Worm (Caenorhabditis elegans) whole organism, young adult: ENCODE data around the gene folr-1.
A peak's percentile ranks its signal among the peaks of the same experiment; 100 is the strongest.

Source experiments
- B0019.2 ChIP-seq: fragments of 200-800 bp; sonication (Bioruptor generic); conservative IDR thresholded peaks from 2 replicates; pipeline ENCODE4 v1.3.6; 2022; ENCODE audit warnings: missing genetic modification reagents, missing genetic modification characterization, missing compliant biosample characterization
- B0035.1 ChIP-seq: sonication (generic microtip); optimal IDR thresholded peaks from 2 replicates; lab custom pipeline; 2016; ENCODE audit warnings: missing genetic modification characterization, mild to moderate bottlenecking, missing compliant biosample characterization, missing genotype, missing genetic modification reagents
- B0336.3 ChIP-seq: fragments of 200-800 bp; sonication (Bioruptor generic); IDR thresholded peaks from 2 replicates; pipeline ENCODE4 v1.3.6; 2022; ENCODE audit warnings: missing genetic modification characterization, missing compliant biosample characterization
- C06A6.2 ChIP-seq: fragments of 200-800 bp; sonication (Bioruptor generic); conservative IDR thresholded peaks from 2 replicates; pipeline ENCODE4 v1.3.6; 2022; ENCODE audit warnings: missing genetic modification characterization, missing compliant biosample characterization
- C17E4.6 ChIP-seq: fragments of 200-800 bp; sonication (Bioruptor generic); IDR thresholded peaks from 2 replicates; pipeline ENCODE4 v1.3.6; 2022; ENCODE audit warnings: missing genetic modification reagents, missing genetic modification characterization, missing compliant biosample characterization
- F39B2.1 ChIP-seq: fragments of 200-800 bp; sonication (Bioruptor generic); IDR thresholded peaks from 2 replicates; pipeline ENCODE4 v1.3.6; 2022; ENCODE audit warnings: missing genetic modification reagents, missing genetic modification characterization, missing compliant biosample characterization
- F55B11.4 ChIP-seq: sonication (generic microtip); optimal IDR thresholded peaks from 2 replicates; lab custom pipeline; 2016; ENCODE audit warnings: missing compliant biosample characterization, missing genetic modification characterization, borderline replicate concordance; ENCODE audit not compliant: insufficient read depth
- K12H6.12 ChIP-seq: fragments of 200-800 bp; sonication (Bioruptor generic); optimal IDR thresholded peaks from 2 replicates; lab custom pipeline; 2018; ENCODE audit warnings: mild to moderate bottlenecking, missing genetic modification characterization, missing compliant biosample characterization
- Y53F4B.3 ChIP-seq: fragments of 200-800 bp; sonication (Bioruptor generic); IDR thresholded peaks from 2 replicates; pipeline ENCODE4 v1.3.6; 2022; ENCODE audit warnings: missing genetic modification reagents, missing genetic modification characterization, missing compliant biosample characterization
- Y95B8A.8 ChIP-seq: fragments of 200-800 bp; sonication (Bioruptor generic); IDR thresholded peaks from 2 replicates; pipeline ENCODE4 v1.3.6; 2022; ENCODE audit warnings: missing genetic modification reagents, missing genetic modification characterization, missing compliant biosample characterization
- ZK185.1 ChIP-seq: sonication (generic microtip); optimal IDR thresholded peaks from 2 replicates; lab custom pipeline; 2016; ENCODE audit warnings: mild to moderate bottlenecking, missing genetic modification characterization, missing compliant biosample characterization; ENCODE audit not compliant: poor library complexity, severe bottlenecking
- attf-3 ChIP-seq: fragments of 200-800 bp; sonication (Bioruptor generic); conservative IDR thresholded peaks from 2 replicates; pipeline ENCODE4 v1.3.6; 2022; ENCODE audit warnings: missing genetic modification reagents, missing genetic modification characterization, missing compliant biosample characterization
- attf-5 ChIP-seq: fragments of 200-800 bp; sonication (Bioruptor generic); optimal IDR thresholded peaks from 2 replicates; lab custom pipeline; 2018; ENCODE audit warnings: mild to moderate bottlenecking, missing genetic modification characterization, missing compliant biosample characterization
- cebp-1 ChIP-seq, 2 experiments: fragments of 200-800 bp in 1 of 2; sonication (Bioruptor generic) in 1 of 2; sonication (generic microtip) in 1 of 2; IDR thresholded peaks in 1 of 2; optimal IDR thresholded peaks in 1 of 2; 2 replicates each; pipeline versions ENCODE4 v1.3.6 to Lab custom; 2017 to 2022; ENCODE audit warnings: missing compliant biosample characterization in 2 of 2, missing genetic modification characterization in 2 of 2, mild to moderate bottlenecking in 1 of 2, missing genetic modification reagents in 1 of 2, moderate library complexity in 1 of 2
- cebp-2 ChIP-seq: fragments of 200-800 bp; sonication (Bioruptor generic); IDR thresholded peaks from 2 replicates; pipeline ENCODE4 v1.3.6; 2022; ENCODE audit warnings: missing genetic modification characterization, missing compliant biosample characterization
- ceh-79 ChIP-seq: sonication (generic microtip); optimal IDR thresholded peaks from 2 replicates; lab custom pipeline; 2017; ENCODE audit warnings: mild to moderate bottlenecking, missing genetic modification characterization, missing compliant biosample characterization
- egl-44 ChIP-seq: fragments of 200-800 bp; sonication (Bioruptor generic); IDR thresholded peaks from 2 replicates; pipeline ENCODE4 v1.3.6; 2022; ENCODE audit warnings: missing genetic modification reagents, missing genetic modification characterization, missing compliant biosample characterization
- gei-17 ChIP-seq: fragments of 200-800 bp; sonication (Bioruptor generic); optimal IDR thresholded peaks from 2 replicates; lab custom pipeline; 2018; ENCODE audit warnings: mild to moderate bottlenecking, missing genetic modification characterization, missing compliant biosample characterization
- hlh-26 ChIP-seq: fragments of 200-800 bp; sonication (Bioruptor generic); conservative IDR thresholded peaks from 2 replicates; pipeline ENCODE4 v1.3.6; 2022; ENCODE audit warnings: missing genetic modification reagents, missing genetic modification characterization, missing compliant biosample characterization
- hmg-1.2 ChIP-seq: fragments of 200-800 bp; sonication (Bioruptor generic); IDR thresholded peaks from 2 replicates; pipeline ENCODE4 v1.3.6; 2022; ENCODE audit warnings: missing genetic modification reagents, missing genetic modification characterization, missing compliant biosample characterization
- let-526 ChIP-seq: fragments of 200-800 bp; sonication (Bioruptor generic); IDR thresholded peaks from 2 replicates; pipeline ENCODE4 v1.3.6; 2022; ENCODE audit warnings: missing genetic modification reagents, missing genetic modification characterization, missing compliant biosample characterization
- madf-6 ChIP-seq: fragments of 200-800 bp; sonication (Bioruptor generic); IDR thresholded peaks from 2 replicates; pipeline ENCODE4 v1.3.6; 2022; ENCODE audit warnings: missing genetic modification reagents, missing genetic modification characterization, missing compliant biosample characterization
- mel-28 ChIP-seq: sonication (generic microtip); optimal IDR thresholded peaks from 2 replicates; lab custom pipeline; 2016; ENCODE audit warnings: borderline replicate concordance, mild to moderate bottlenecking, missing genetic modification characterization, missing compliant biosample characterization
- nfyb-1 ChIP-seq: fragments of 200-800 bp; sonication (Bioruptor generic); IDR thresholded peaks from 2 replicates; pipeline ENCODE4 v1.3.6; 2022; ENCODE audit warnings: missing genetic modification reagents, missing genetic modification characterization, missing compliant biosample characterization
- nhr-80 ChIP-seq: sonication (generic microtip); optimal IDR thresholded peaks from 2 replicates; lab custom pipeline; 2016; ENCODE audit warnings: missing genetic modification characterization, missing compliant biosample characterization
- pbrm-1 ChIP-seq: fragments of 200-800 bp; sonication (Bioruptor generic); IDR thresholded peaks from 2 replicates; pipeline ENCODE4 v1.3.6; 2022; ENCODE audit warnings: missing genetic modification reagents, missing genetic modification characterization, missing compliant biosample characterization
- repo-1 ChIP-seq: sonication (generic microtip); optimal IDR thresholded peaks from 2 replicates; lab custom pipeline; 2017; ENCODE audit warnings: mild to moderate bottlenecking, missing genetic modification characterization, missing compliant biosample characterization
- sdz-38 ChIP-seq: sonication (generic microtip); optimal IDR thresholded peaks from 2 replicates; lab custom pipeline; 2016; ENCODE audit warnings: missing genotype, missing genetic modification characterization, missing compliant biosample characterization
- sea-2 ChIP-seq: fragments of 200-800 bp; sonication (Bioruptor generic); IDR thresholded peaks from 2 replicates; pipeline ENCODE4 v1.3.6; 2022; ENCODE audit warnings: missing genetic modification characterization, missing compliant biosample characterization
- snpc-1.1 ChIP-seq: sonication (generic microtip); optimal IDR thresholded peaks from 2 replicates; lab custom pipeline; 2017; ENCODE audit warnings: missing genetic modification characterization, mild to moderate bottlenecking, missing compliant biosample characterization, antibody characterized with exemption, moderate library complexity, missing genotype, missing genetic modification reagents; ENCODE audit not compliant: insufficient read depth
- snpc-3.4 ChIP-seq: sonication (generic microtip); optimal IDR thresholded peaks from 2 replicates; lab custom pipeline; 2017; ENCODE audit warnings: missing genetic modification characterization, mild to moderate bottlenecking, missing compliant biosample characterization, antibody characterized with exemption, moderate library complexity, missing genotype, missing genetic modification reagents
- snpc-4 ChIP-seq, 5 experiments: fragments of 150-350 bp in 1 of 5; sonication (generic microtip) in 4 of 5; optimal IDR thresholded peaks; 2 replicates each; lab custom pipeline; 2014 to 2018; ENCODE audit warnings: missing genetic modification characterization in 5 of 5, missing biosample characterization in 3 of 5, antibody characterized with exemption in 2 of 5, mild to moderate bottlenecking in 2 of 5, missing compliant biosample characterization in 2 of 5, missing genotype in 2 of 5, moderate library complexity in 2 of 5, missing genetic modification reagents in 1 of 5
- sptf-2 ChIP-seq: fragments of 200-800 bp; sonication (Bioruptor generic); optimal IDR thresholded peaks from 2 replicates; lab custom pipeline; 2018; ENCODE audit warnings: mild to moderate bottlenecking, missing genetic modification characterization, missing compliant biosample characterization
- xnd-1 ChIP-seq: sonication (generic microtip); optimal IDR thresholded peaks from 2 replicates; lab custom pipeline; 2016; ENCODE audit warnings: missing genotype, missing genetic modification reagents, missing genetic modification characterization, missing compliant biosample characterization
- ztf-22 ChIP-seq: fragments of 200-800 bp; sonication (Bioruptor generic); optimal IDR thresholded peaks from 2 replicates; lab custom pipeline; 2018; ENCODE audit warnings: mild to moderate bottlenecking, missing genetic modification characterization, moderate library complexity, missing compliant biosample characterization
- ztf-3 ChIP-seq: fragments of 200-800 bp; sonication (Bioruptor generic); optimal IDR thresholded peaks from 2 replicates; lab custom pipeline; 2018; ENCODE audit warnings: mild to moderate bottlenecking, missing genetic modification characterization, missing compliant biosample characterization
- ztf-6 ChIP-seq: fragments of 200-800 bp; sonication (Bioruptor generic); IDR thresholded peaks from 2 replicates; pipeline ENCODE4 v1.3.6; 2022; ENCODE audit warnings: missing genetic modification reagents, missing genetic modification characterization, missing compliant biosample characterization

folr-1 gene

DNA sequence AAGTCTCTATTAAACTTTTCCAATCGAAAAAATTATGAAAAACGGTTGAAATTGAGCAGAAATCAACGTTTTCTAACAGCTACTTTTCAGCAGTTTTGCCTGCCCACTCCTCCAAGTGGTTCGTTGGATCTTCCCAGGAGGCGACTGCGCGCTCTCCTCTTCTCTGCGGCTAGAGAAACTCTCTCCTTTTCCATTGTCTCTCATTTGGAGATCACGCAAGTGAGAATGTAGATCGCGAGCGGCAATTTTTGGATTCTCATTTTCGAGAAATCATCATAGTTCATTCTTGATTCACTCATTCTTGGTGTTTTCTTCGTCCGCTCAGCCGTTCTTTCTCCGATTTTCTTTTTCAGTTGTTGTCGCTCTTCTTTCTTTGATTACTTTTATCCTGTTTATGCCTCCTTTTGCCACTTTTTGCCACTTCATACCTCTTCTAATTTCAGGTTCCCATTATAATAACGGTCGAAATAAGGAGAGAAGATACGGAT is 35.2 kb upstream of the folr-1 start, which contains the start of gene mrp-4 (continued):
- no peak for TF ChIP-seq sptf-2 (GFP tag; lab: Kevin White, UChicago)
- TF ChIP-seq snpc-4 (GFP tag; optimal IDR thresholded peaks at IDR 0.05; lab: Kevin White, UChicago) = no peak
- no peak for TF ChIP-seq snpc-4 (tag; optimal IDR thresholded peaks at IDR 0.05; lab: Kevin White, UChicago)
- no peak for TF ChIP-seq hlh-26
- TF ChIP-seq B0019.2 = no peak
- TF ChIP-seq Y95B8A.8 = 0 out of 2 replicates have a peak, but pooled peaks have one; percentile 10
- TF ChIP-seq Y53F4B.3 (GFP tag; lab: Robert Waterston, UW) = no peak
- TF ChIP-seq B0336.3 (GFP tag; lab: Robert Waterston, UW) = no peak
- no peak for TF ChIP-seq pbrm-1 (GFP tag; lab: Robert Waterston, UW)
- TF ChIP-seq ztf-3 (GFP tag; lab: Kevin White, UChicago) = no peak
- no peak for TF ChIP-seq sea-2 (GFP tag; lab: Robert Waterston, UW)
- TF ChIP-seq cebp-2 (GFP tag; lab: Robert Waterston, UW) = no peak
- TF ChIP-seq attf-3 (GFP tag; lab: Robert Waterston, UW) = no peak
- no peak for TF ChIP-seq ZK185.1
- peak; percentile 19 for TF ChIP-seq xnd-1
- no peak for TF ChIP-seq C17E4.6 (GFP tag; lab: Robert Waterston, UW)
- TF ChIP-seq ztf-22 (GFP tag; lab: Kevin White, UChicago) = no peak
- TF ChIP-seq madf-6 (GFP tag; lab: Robert Waterston, UW) = peak; percentile 77
- TF ChIP-seq cebp-1 (GFP tag; IDR thresholded peaks at IDR 0.05; lab: Robert Waterston, UW) = no peak
- TF ChIP-seq cebp-1 (tag; optimal IDR thresholded peaks at IDR 0.05; lab: Kevin White, UChicago) = no peak
- TF ChIP-seq F39B2.1 (GFP tag; lab: Robert Waterston, UW) = no peak
- no peak for TF ChIP-seq B0035.1 (tag; lab: Kevin White, UChicago)
- no peak for TF ChIP-seq let-526
- TF ChIP-seq K12H6.12 (tag; lab: Kevin White, UChicago) = no peak

DNA sequence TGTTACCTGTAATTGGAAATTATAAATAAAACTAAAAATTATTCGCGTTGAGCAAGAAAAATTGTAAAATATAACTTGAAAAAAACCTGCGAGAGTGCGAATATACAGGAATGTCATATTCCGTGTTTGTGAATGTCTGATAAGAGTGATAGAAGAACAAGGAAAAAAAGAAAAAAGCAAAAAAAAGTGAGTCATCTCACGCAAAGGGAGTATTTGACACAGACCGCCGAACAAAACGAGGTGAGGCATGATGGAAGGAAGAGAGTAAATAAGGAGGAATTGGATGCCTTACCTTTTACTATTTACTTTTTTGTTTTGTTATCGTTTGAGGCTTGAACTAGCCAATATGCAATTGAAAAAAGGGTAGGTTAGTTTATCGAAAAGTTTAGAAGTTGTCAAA is 26.8 kb upstream of the folr-1 start, which contains the start of gene F21G4.1:
F21G4.1 (minus strand) TSS at position 6 of the 400 bp plus-strand sequence.
- no peak for TF ChIP-seq hmg-1.2 (GFP tag; lab: Robert Waterston, UW)
- peak; percentile 72 for TF ChIP-seq nhr-80 (tag; lab: Kevin White, UChicago)
- TF ChIP-seq, all 124 proteins: peak for 1

DNA sequence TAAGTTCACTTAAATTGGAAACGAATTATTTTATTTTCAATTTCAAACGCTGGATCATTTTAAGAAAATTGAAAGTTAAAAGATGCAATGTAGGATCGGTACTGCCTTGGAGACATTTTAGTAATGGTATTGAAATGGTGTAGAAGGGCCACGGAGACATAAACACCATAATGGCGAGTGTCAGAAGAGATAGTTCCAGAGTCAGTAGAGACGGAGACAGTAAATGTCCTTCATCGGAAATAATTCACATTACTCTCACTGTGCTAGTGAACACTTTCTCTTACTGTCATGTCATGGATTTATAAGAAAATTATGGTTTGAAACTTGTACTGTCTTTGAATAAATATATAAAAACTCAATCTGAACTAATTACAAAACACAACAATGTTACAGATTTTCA is 26.0 kb upstream of the folr-1 start:
- TF ChIP-seq snpc-3.4 (tag; lab: Kevin White, UChicago) (no peak), gei-17 (no peak), K12H6.12 (tag; lab: Kevin White, UChicago) (no peak), ztf-22 (GFP tag; lab: Kevin White, UChicago) (no peak), ztf-6 (GFP tag; lab: Robert Waterston, UW) (no peak), hlh-26 (no peak), ceh-79 (tag; lab: Kevin White, UChicago) (no peak), repo-1 (tag; lab: Kevin White, UChicago) (no peak), snpc-1.1 (tag; lab: Kevin White, UChicago) (no peak), nfyb-1 (GFP tag; lab: Robert Waterston, UW) (no peak), egl-44 (GFP tag; lab: Robert Waterston, UW) (no peak), C06A6.2 (GFP tag; lab: Robert Waterston, UW) (no peak), mel-28 (tag; lab: Kevin White, UChicago) (no peak), madf-6 (GFP tag; lab: Robert Waterston, UW) (no peak), sdz-38 (tag; lab: Kevin White, UChicago) (no peak), F55B11.4 (tag; lab: Kevin White, UChicago) (no peak), pbrm-1 (GFP tag; lab: Robert Waterston, UW) (no peak), attf-3 (GFP tag; lab: Robert Waterston, UW) (no peak), attf-5 (GFP tag; lab: Kevin White, UChicago) (no peak)
